Fruit fly (Drosophila melanogaster): ENCODE data around the gene Gli.
"Not testable (repeated sequence)": the region's sequence is repeated elsewhere in the genome, so short reads cannot be mapped to it uniquely, and the experiment has no call there.

Gli gene

dm6 chr2L:15710999-15711398, 51.6 kb downstream of the Gli start, which contains the start of gene CG43924:
TSS of gene CG43924 (minus strand) at chr2L:15711099.
- TF ChIP-seq CTCF, CG8478 (optimal IDR thresholded peaks at IDR 0.05): not testable (repeated sequence)

Measured in S2 (cell line).